Worm (Caenorhabditis elegans) whole organism, midembryonic: ENCODE results near the gene Y38F1A.4.
A peak's percentile ranks its signal among the peaks of the same experiment; 100 is the strongest.

ENCODE experiments used
- T22C8.4 ChIP-seq: fragments of 200-800 bp; sonication (Bioruptor generic); IDR thresholded peaks from 2 replicates; pipeline ENCODE4 v1.3.6; 2022; ENCODE audit warnings: missing genetic modification characterization, missing compliant biosample characterization
- cog-1 ChIP-seq: sonication (generic microtip); optimal IDR thresholded peaks from 2 replicates; lab custom pipeline; 2016; ENCODE audit warnings: missing genetic modification characterization, missing compliant biosample characterization
- flt-1 ChIP-seq: fragments of 200-800 bp; sonication (Bioruptor generic); IDR thresholded peaks from 2 replicates; pipeline ENCODE4 v1.3.6; 2022; ENCODE audit warnings: missing genetic modification characterization, missing compliant biosample characterization
- klf-2 ChIP-seq: fragments of 200-800 bp; sonication (Bioruptor generic); conservative IDR thresholded peaks from 2 replicates; pipeline ENCODE4 v1.3.6; 2022; ENCODE audit warnings: missing genetic modification reagents, missing genetic modification characterization, missing compliant biosample characterization
- med-1 ChIP-seq: sonication (generic microtip); optimal IDR thresholded peaks from 2 replicates; lab custom pipeline; 2017; ENCODE audit warnings: missing genetic modification characterization, mild to moderate bottlenecking, missing compliant biosample characterization, antibody characterized with exemption, missing genetic modification reagents; ENCODE audit not compliant: insufficient read depth
- ref-1 ChIP-seq: fragments of 200-800 bp; sonication (Bioruptor generic); conservative IDR thresholded peaks from 2 replicates; pipeline ENCODE4 v1.3.6; 2022; ENCODE audit warnings: missing genetic modification reagents, missing genetic modification characterization, missing compliant biosample characterization
- tab-1 ChIP-seq: fragments of 200-800 bp; sonication (Bioruptor generic); IDR thresholded peaks from 2 replicates; pipeline ENCODE4 v1.3.6; 2022; ENCODE audit warnings: missing genetic modification characterization, missing compliant biosample characterization
- ztf-23 ChIP-seq: fragments of 200-800 bp; sonication (Bioruptor generic); IDR thresholded peaks from 2 replicates; pipeline ENCODE4 v1.3.6; 2022; ENCODE audit warnings: missing genetic modification reagents, missing genetic modification characterization, missing compliant biosample characterization
- ztf-29 ChIP-seq: fragments of 200-800 bp; sonication (Bioruptor generic); IDR thresholded peaks from 2 replicates; pipeline ENCODE4 v1.3.6; 2022; ENCODE audit warnings: missing genetic modification reagents, missing genetic modification characterization, missing compliant biosample characterization

Y38F1A.4 gene

ce11 chrII:12965589-12965988 lies 3.9 kb downstream of the Y38F1A.4 start:
- TF ChIP-seq cog-1 (tag; lab: Kevin White, UChicago) = no peak
- TF ChIP-seq ztf-23 (GFP tag; lab: Robert Waterston, UW) = no peak
- no peak for TF ChIP-seq ztf-29 (GFP tag; lab: Robert Waterston, UW)
- no peak for TF ChIP-seq ref-1 (GFP tag; lab: Robert Waterston, UW)
- TF ChIP-seq flt-1 (GFP tag; lab: Robert Waterston, UW) = no peak
- no peak for TF ChIP-seq med-1 (GFP tag; lab: Kevin White, UChicago)
- TF ChIP-seq tab-1 = no peak
- TF ChIP-seq klf-2 = no peak
- TF ChIP-seq T22C8.4 (GFP tag; lab: Robert Waterston, UW) = no peak

- TF ChIP-seq klf-2 (no peak), ztf-29 (GFP tag; lab: Robert Waterston, UW) (no peak), T22C8.4 (GFP tag; lab: Robert Waterston, UW) (no peak), ztf-23 (GFP tag; lab: Robert Waterston, UW) (no peak), med-1 (GFP tag; lab: Kevin White, UChicago) (no peak), cog-1 (tag; lab: Kevin White, UChicago) (no peak), tab-1 (no peak), ref-1 (GFP tag; lab: Robert Waterston, UW) (no peak), flt-1 (GFP tag; lab: Robert Waterston, UW) (no peak)
Observed at ce11 chrII:12965538-12965588, 4.2 kb downstream of the Y38F1A.4 start, which contains the start of gene ptr-18. ptr-18 (plus strand) TSS chrII:12965546.

- no peak for TF ChIP-seq ztf-23 (GFP tag; lab: Robert Waterston, UW)
- no peak for TF ChIP-seq T22C8.4 (GFP tag; lab: Robert Waterston, UW)
- no peak for TF ChIP-seq cog-1 (tag; lab: Kevin White, UChicago)
- TF ChIP-seq klf-2 = no peak
- no peak for TF ChIP-seq tab-1
- TF ChIP-seq flt-1 (GFP tag; lab: Robert Waterston, UW) = no peak
- TF ChIP-seq ztf-29 (GFP tag; lab: Robert Waterston, UW) = no peak
- no peak for TF ChIP-seq med-1 (GFP tag; lab: Kevin White, UChicago)
- no peak for TF ChIP-seq ref-1 (GFP tag; lab: Robert Waterston, UW)
Observed at ce11 chrII:12965138-12965537, 4.4 kb downstream of the Y38F1A.4 start.

- TF ChIP-seq med-1 (GFP tag; lab: Kevin White, UChicago) (no peak), flt-1 (GFP tag; lab: Robert Waterston, UW) (no peak), cog-1 (tag; lab: Kevin White, UChicago) (no peak), T22C8.4 (GFP tag; lab: Robert Waterston, UW) (no peak), ztf-29 (GFP tag; lab: Robert Waterston, UW) (no peak), klf-2 (no peak), ref-1 (GFP tag; lab: Robert Waterston, UW) (no peak), tab-1 (no peak), ztf-23 (GFP tag; lab: Robert Waterston, UW) (no peak)
Observed at ce11 chrII:12961743-12962142, 7.8 kb downstream of the Y38F1A.4 start.

- TF ChIP-seq ztf-23 (GFP tag; lab: Robert Waterston, UW) (no peak), klf-2 (no peak), ref-1 (GFP tag; lab: Robert Waterston, UW) (no peak), med-1 (GFP tag; lab: Kevin White, UChicago) (no peak), ztf-29 (GFP tag; lab: Robert Waterston, UW) (no peak), T22C8.4 (GFP tag; lab: Robert Waterston, UW) (no peak), cog-1 (tag; lab: Kevin White, UChicago) (no peak), flt-1 (GFP tag; lab: Robert Waterston, UW) (no peak), tab-1 (no peak)
Observed at ce11 chrII:12961293-12961692, 8.2 kb downstream of the Y38F1A.4 start.

- no peak for TF ChIP-seq ztf-23 (GFP tag; lab: Robert Waterston, UW)
- TF ChIP-seq tab-1 = no peak
- no peak for TF ChIP-seq T22C8.4 (GFP tag; lab: Robert Waterston, UW)
- no peak for TF ChIP-seq ref-1 (GFP tag; lab: Robert Waterston, UW)
- no peak for TF ChIP-seq flt-1 (GFP tag; lab: Robert Waterston, UW)
- no peak for TF ChIP-seq cog-1 (tag; lab: Kevin White, UChicago)
- no peak for TF ChIP-seq klf-2
- TF ChIP-seq med-1 (GFP tag; lab: Kevin White, UChicago) = no peak
- no peak for TF ChIP-seq ztf-29 (GFP tag; lab: Robert Waterston, UW)
Observed at ce11 chrII:12960206-12960605, 9.3 kb downstream of the Y38F1A.4 start.

- TF ChIP-seq ztf-29 (GFP tag; lab: Robert Waterston, UW) (no peak), klf-2 (no peak), med-1 (GFP tag; lab: Kevin White, UChicago) (no peak), cog-1 (tag; lab: Kevin White, UChicago) (no peak), ztf-23 (GFP tag; lab: Robert Waterston, UW) (no peak), ref-1 (GFP tag; lab: Robert Waterston, UW) (no peak), flt-1 (GFP tag; lab: Robert Waterston, UW) (no peak), T22C8.4 (GFP tag; lab: Robert Waterston, UW) (no peak), tab-1 (no peak)
Observed at ce11 chrII:12954670-12955069, 14.9 kb downstream of the Y38F1A.4 start, which contains the start of the genes Y38F1A.1 and Y38F1A.2. Y38F1A.1 (minus strand) TSS chrII:12954770. Y38F1A.2 (plus strand) TSS chrII:12954958.

- TF ChIP-seq ztf-29 (GFP tag; lab: Robert Waterston, UW) (no peak), T22C8.4 (GFP tag; lab: Robert Waterston, UW) (no peak), ztf-23 (GFP tag; lab: Robert Waterston, UW) (no peak), cog-1 (tag; lab: Kevin White, UChicago) (peak; percentile 16)
Observed at ce11 chrII:12953297-12953696, 16.2 kb downstream of the Y38F1A.4 start.

- TF ChIP-seq klf-2 (no peak), ztf-29 (GFP tag; lab: Robert Waterston, UW) (no peak), T22C8.4 (GFP tag; lab: Robert Waterston, UW) (no peak), flt-1 (GFP tag; lab: Robert Waterston, UW) (no peak), med-1 (GFP tag; lab: Kevin White, UChicago) (no peak), tab-1 (no peak), ztf-23 (GFP tag; lab: Robert Waterston, UW) (no peak), ref-1 (GFP tag; lab: Robert Waterston, UW) (no peak), cog-1 (tag; lab: Kevin White, UChicago) (no peak)
Observed at ce11 chrII:12948158-12948557, 21.4 kb downstream of the Y38F1A.4 start, which contains the start of gene F58G1.7. F58G1.7 (minus strand) TSS chrII:12948258.
